Fruit fly (Drosophila melanogaster): ENCODE data around the gene Drsl6.

The Drsl6 gene

DNA sequence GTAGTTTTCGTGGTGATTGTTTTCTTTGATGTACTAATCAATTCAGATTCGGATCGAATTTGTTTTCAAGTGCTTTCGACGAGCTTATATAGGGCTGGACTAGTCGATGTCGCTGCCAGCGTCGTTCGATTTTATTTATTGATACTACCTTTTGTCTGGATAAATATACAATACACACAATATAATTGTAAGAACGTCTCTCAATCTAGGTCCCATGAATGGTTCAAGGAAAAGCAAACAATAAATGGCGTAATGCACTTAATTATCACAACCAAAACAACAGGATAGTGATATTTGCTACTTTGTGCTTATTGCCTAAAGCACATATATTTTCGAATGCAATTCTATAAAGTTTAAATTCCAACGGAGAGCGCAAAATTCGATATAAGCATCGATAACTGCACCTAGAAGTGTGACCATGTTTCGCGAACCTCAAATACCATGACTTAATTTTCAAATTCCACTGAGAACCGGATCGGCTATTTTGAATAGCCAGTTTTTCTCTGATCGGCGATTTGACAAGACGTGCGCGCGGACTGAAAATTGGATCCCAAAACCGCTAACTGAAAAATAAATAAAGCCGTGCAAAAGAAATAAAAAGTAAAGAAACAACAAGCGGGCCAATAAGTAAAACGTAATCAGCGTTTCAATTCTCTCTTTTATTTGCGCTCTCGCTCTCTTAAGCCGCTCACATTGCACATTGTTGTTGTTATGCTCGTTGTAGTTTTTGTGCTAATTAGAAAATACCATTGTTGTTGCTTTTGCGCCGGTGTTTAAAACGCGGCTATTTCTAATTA is at the start of gene Drsl6, which contains the start of gene kst:
Gene Drsl6, minus strand, starts transcription at position 51 of the 797 bp plus-strand sequence.
Gene kst, plus strand, starts transcription at position 493 of the 797 bp plus-strand sequence.
- TF ChIP-seq usp (GFP tag; optimal IDR thresholded peaks at IDR 0.05) (no peak), CG8478 (optimal IDR thresholded peaks at IDR 0.05) (no peak), Dll (optimal IDR thresholded peaks at IDR 0.05) (no peak), psq (optimal IDR thresholded peaks at IDR 0.05) (no peak), pan (optimal IDR thresholded peaks at IDR 0.05) (no peak), EcR (GFP tag; optimal IDR thresholded peaks at IDR 0.05) (no peak)

- no peak for TF ChIP-seq EcR (GFP tag; optimal IDR thresholded peaks at IDR 0.05)
- no peak for TF ChIP-seq CG8478 (optimal IDR thresholded peaks at IDR 0.05)
- TF ChIP-seq pan (optimal IDR thresholded peaks at IDR 0.05) = no peak
- no peak for TF ChIP-seq psq (optimal IDR thresholded peaks at IDR 0.05)
- no peak for TF ChIP-seq usp (GFP tag; optimal IDR thresholded peaks at IDR 0.05)
- TF ChIP-seq Dll (optimal IDR thresholded peaks at IDR 0.05) = no peak
Observed at dm6 chr3L:3385437-3385802, 49.2 kb upstream of the Drsl6 start.

dm6 chr3L:3384596-3385436 is 48.6 kb upstream of the Drsl6 start:
- TF ChIP-seq pan (optimal IDR thresholded peaks at IDR 0.05) (peak; percentile 92), EcR (GFP tag; optimal IDR thresholded peaks at IDR 0.05) (no peak)

dm6 chr3L:3383965-3384595 is 47.9 kb upstream of the Drsl6 start:
- TF ChIP-seq CG8478 (optimal IDR thresholded peaks at IDR 0.05) (no peak), psq (optimal IDR thresholded peaks at IDR 0.05) (no peak), Dll (optimal IDR thresholded peaks at IDR 0.05) (peak; percentile 53), EcR (GFP tag; optimal IDR thresholded peaks at IDR 0.05) (peak in 1 of 2 experiments; percentile 46), pan (optimal IDR thresholded peaks at IDR 0.05) (no peak)

DNA sequence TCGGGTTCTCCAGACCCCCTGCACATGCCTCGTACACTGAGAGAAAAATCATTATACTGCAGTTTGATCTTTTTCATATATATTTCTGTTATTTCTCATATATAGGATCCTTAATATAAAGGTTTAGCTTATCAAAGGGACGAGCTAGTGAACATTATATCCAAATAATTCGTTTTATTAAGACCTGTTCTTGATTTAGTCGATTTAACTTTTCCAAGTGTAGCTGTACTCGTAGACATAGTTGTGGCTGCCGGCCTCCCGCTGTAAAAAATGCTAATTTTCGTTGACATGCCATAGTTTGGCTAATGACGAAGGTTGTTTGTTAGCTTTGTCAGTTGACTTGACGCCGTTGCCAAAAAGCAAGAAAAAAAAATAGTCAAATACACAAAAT is 46.3 kb upstream of the Drsl6 start:
- TF ChIP-seq EcR (GFP tag; optimal IDR thresholded peaks at IDR 0.05) (no peak), Dll (optimal IDR thresholded peaks at IDR 0.05) (no peak), CG8478 (optimal IDR thresholded peaks at IDR 0.05) (no peak), psq (optimal IDR thresholded peaks at IDR 0.05) (no peak), usp (GFP tag; optimal IDR thresholded peaks at IDR 0.05) (no peak), pan (optimal IDR thresholded peaks at IDR 0.05) (no peak)

DNA sequence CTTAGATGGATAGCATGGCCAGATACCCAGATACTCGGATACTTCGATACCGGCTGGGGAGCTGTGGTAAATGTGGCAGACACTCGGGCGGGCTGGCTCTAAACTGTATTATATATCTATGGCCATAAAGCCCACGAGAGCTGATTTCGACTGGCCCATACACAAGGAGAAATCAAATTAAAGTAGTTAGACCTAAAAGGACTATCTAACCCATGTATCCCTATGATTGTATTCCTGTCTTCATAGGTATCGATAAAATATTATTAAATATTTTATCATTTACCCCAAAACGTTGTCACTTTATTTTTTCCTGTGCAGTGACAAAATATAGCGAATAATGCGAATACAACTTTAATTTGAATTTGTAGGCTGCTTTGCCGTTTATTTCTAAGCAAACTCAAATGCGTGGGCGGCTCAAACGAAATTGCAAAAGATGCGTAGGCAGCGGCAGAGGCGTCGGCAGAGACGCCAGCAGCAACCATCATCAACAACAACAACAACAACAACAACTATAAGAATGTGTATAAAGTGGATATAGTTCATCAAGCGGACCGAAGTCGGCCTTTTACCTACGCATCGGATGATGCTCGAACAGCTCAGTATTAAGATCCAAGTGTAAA is 45.8 kb upstream of the Drsl6 start:
- TF ChIP-seq psq (optimal IDR thresholded peaks at IDR 0.05) = no peak
- no peak for TF ChIP-seq CG8478 (optimal IDR thresholded peaks at IDR 0.05)
- no peak for TF ChIP-seq EcR (GFP tag; optimal IDR thresholded peaks at IDR 0.05)

DNA sequence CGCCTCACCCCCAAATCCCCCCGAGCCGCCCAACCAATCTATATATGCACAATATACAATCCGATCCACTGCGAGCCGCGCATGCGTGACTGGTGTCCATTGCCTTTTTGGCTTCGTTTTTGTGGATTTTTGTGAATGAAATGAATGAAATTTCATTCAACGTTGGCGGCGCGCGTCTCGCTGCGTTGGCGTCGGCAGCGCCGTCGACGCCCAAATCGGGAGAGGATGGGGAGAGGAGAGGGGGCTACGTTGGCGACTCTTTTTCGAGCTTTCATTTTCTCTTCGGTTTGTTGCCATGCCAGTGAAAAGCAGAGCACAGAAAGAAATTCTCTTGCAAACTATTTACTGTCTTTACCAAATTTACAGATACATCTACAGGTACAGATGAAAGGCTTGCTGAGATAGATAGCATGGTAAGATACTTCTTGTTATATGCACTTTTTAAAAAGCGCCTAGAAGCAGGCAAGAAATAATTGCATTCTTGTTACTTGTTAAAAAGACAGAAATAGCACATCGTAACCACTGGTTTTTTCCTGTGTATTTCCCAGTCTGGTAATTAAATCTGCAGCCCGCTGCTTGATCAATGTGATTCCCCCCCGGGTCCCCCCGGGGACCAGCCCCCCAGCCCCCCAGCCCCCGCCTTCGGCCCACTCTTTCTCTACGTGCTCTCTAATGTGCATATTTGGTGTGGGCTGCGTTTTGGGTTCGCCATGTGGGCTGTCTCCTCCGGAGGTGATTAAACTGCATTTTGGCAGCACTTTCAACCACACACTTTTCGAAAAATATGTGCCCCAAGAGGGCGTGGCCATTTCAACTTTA is 44.2 kb upstream of the Drsl6 start:
- TF ChIP-seq usp (GFP tag; optimal IDR thresholded peaks at IDR 0.05) (no peak), CG8478 (optimal IDR thresholded peaks at IDR 0.05) (no peak), Dll (optimal IDR thresholded peaks at IDR 0.05) (no peak), EcR (GFP tag; optimal IDR thresholded peaks at IDR 0.05) (no peak), psq (optimal IDR thresholded peaks at IDR 0.05) (no peak), pan (optimal IDR thresholded peaks at IDR 0.05) (no peak)

DNA sequence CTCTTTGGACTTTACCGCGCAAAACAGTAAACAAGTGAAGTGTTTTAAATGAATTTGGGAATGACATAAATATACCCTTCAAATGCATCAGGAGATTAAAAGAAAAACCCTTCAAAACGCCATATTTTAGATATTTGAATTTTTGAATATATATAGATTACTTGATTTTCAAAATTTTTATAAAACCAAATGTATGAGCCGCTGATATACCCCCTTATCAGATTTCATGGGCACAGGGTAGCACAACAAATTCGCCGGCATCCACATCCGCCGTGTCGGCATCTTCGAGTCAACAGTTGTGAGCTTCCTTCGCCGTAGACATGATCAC is 41.7 kb upstream of the Drsl6 start, which contains the start of gene Ids:
Gene Ids, plus strand, starts transcription at position 304 of the 328 bp plus-strand sequence.
- no peak for TF ChIP-seq EcR (GFP tag; optimal IDR thresholded peaks at IDR 0.05)
- TF ChIP-seq CG8478 (optimal IDR thresholded peaks at IDR 0.05) = no peak
- peak; percentile 84 for TF ChIP-seq pan (optimal IDR thresholded peaks at IDR 0.05)

DNA sequence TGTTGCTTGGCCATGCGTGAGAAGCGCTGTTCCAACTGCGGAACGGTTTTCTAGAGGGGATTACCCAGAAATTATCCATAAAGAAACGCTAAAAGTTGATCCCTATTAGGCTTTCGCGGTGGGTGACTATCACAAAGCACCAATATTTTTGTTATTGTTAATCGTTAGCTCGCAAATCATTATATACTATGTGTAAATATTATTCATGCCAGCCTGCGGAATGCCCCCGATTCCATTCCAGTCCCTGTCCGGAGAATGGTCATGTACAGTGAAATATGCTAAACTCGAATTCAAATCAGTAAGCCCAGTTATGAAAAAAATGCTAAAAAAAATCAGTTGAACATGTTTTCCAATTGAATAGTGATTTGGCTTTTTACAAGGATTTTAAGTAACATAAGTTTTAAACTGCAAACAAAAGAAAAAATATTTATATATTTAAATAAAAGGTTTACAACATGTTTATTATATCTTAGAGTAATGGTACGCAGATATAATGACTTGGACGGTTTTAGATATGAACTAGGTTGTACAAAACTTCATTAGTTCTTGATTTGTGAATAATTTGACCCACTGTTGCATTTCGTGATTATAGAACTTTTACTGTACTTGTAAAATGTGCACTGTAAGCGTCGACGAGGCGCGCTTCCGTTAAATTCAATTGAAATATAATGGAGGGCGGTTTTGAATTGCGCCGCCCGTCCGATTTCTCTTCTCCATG is 41.2 kb upstream of the Drsl6 start:
- TF ChIP-seq EcR (GFP tag; optimal IDR thresholded peaks at IDR 0.05) (no peak), usp (GFP tag; optimal IDR thresholded peaks at IDR 0.05) (no peak), pan (optimal IDR thresholded peaks at IDR 0.05) (no peak), Dll (optimal IDR thresholded peaks at IDR 0.05) (no peak), psq (optimal IDR thresholded peaks at IDR 0.05) (no peak), CG8478 (optimal IDR thresholded peaks at IDR 0.05) (no peak)

dm6 chr3L:3376551-3376950 is 40.3 kb upstream of the Drsl6 start, which contains the start of gene CG12012:
CG12012 (plus strand) TSS chr3L:3376757.
- TF ChIP-seq pan (optimal IDR thresholded peaks at IDR 0.05) (no peak), psq (optimal IDR thresholded peaks at IDR 0.05) (no peak), Dll (optimal IDR thresholded peaks at IDR 0.05) (no peak), EcR (GFP tag; optimal IDR thresholded peaks at IDR 0.05) (no peak), usp (GFP tag; optimal IDR thresholded peaks at IDR 0.05) (no peak), CG8478 (optimal IDR thresholded peaks at IDR 0.05) (no peak)

Measured in whole organism.